Worm (Caenorhabditis elegans) whole organism, L1 larva: Measurements from ENCODE around the gene flad-1.

ENCODE experiments used
- F16B12.6 ChIP-seq: fragments of 150-350 bp; optimal IDR thresholded peaks from 2 replicates; lab custom pipeline; 2014; ENCODE audit warnings: missing biosample characterization, missing genetic modification characterization
- Y116A8C.19 ChIP-seq: sonication (generic microtip); optimal IDR thresholded peaks from 2 replicates; lab custom pipeline; 2016; ENCODE audit warnings: missing compliant biosample characterization, missing genetic modification characterization, borderline replicate concordance
- aha-1 ChIP-seq: fragments of 150-350 bp; optimal IDR thresholded peaks from 2 replicates; lab custom pipeline; 2014; ENCODE audit warnings: missing biosample characterization, missing genetic modification characterization
- alr-1 ChIP-seq: fragments of 200-800 bp; sonication (Bioruptor generic); optimal IDR thresholded peaks from 2 replicates; lab custom pipeline; 2018; ENCODE audit warnings: borderline replicate concordance, mild to moderate bottlenecking, missing genetic modification characterization, missing compliant biosample characterization
- aly-2 ChIP-seq: fragments of 150-350 bp; optimal IDR thresholded peaks from 2 replicates; lab custom pipeline; 2014; ENCODE audit warnings: missing biosample characterization, missing genetic modification characterization
- ama-1 ChIP-seq: fragments of 150-350 bp; optimal IDR thresholded peaks from 2 replicates; lab custom pipeline; 2014
- blmp-1 ChIP-seq: fragments of 150-350 bp; optimal IDR thresholded peaks from 2 replicates; lab custom pipeline; 2014; ENCODE audit warnings: missing biosample characterization, missing genetic modification characterization
- ceh-63 ChIP-seq: fragments of 200-800 bp; sonication (Bioruptor generic); optimal IDR thresholded peaks from 2 replicates; lab custom pipeline; 2018; ENCODE audit warnings: mild to moderate bottlenecking, missing genetic modification characterization, missing compliant biosample characterization
- ceh-8 ChIP-seq: fragments of 200-800 bp; sonication (Bioruptor generic); optimal IDR thresholded peaks from 2 replicates; lab custom pipeline; 2018; ENCODE audit warnings: mild to moderate bottlenecking, missing genetic modification characterization, moderate library complexity, missing compliant biosample characterization
- ceh-88 ChIP-seq: fragments of 200-800 bp; sonication (Bioruptor generic); IDR thresholded peaks from 2 replicates; pipeline ENCODE4 v1.3.6; 2022; ENCODE audit warnings: missing genetic modification characterization, missing compliant biosample characterization
- ces-1 ChIP-seq: fragments of 150-350 bp; optimal IDR thresholded peaks from 2 replicates; lab custom pipeline; 2014; ENCODE audit warnings: missing biosample characterization, missing genetic modification reagents, missing genetic modification characterization
- dpl-1 ChIP-seq, 3 experiments: fragments of 150-350 bp in 2 of 3; sonication (generic microtip) in 1 of 3; optimal IDR thresholded peaks; 2 replicates each; lab custom pipeline; 2014 to 2017; ENCODE audit warnings: missing biosample characterization in 3 of 3, missing genetic modification characterization in 3 of 3, missing genetic modification reagents in 3 of 3
- dsc-1 ChIP-seq: sonication (generic microtip); optimal IDR thresholded peaks from 2 replicates; lab custom pipeline; 2016; ENCODE audit warnings: mild to moderate bottlenecking, missing genetic modification characterization, missing compliant biosample characterization
- efl-1 ChIP-seq, 4 experiments: fragments of 150-350 bp; optimal IDR thresholded peaks in 3 of 4; peaks in 1 of 4; 1 replicate in 1 of 4; 2 replicates in 3 of 4; lab custom pipeline; 2014; ENCODE audit warnings: missing biosample characterization in 2 of 4, missing genetic modification characterization in 2 of 4, missing genetic modification reagents in 2 of 4
- efl-3 ChIP-seq: fragments of 200-800 bp; sonication (Bioruptor generic); optimal IDR thresholded peaks from 2 replicates; lab custom pipeline; 2018; ENCODE audit warnings: mild to moderate bottlenecking, missing genetic modification characterization, missing compliant biosample characterization
- egl-13 ChIP-seq: sonication (generic microtip); optimal IDR thresholded peaks from 2 replicates; lab custom pipeline; 2016; ENCODE audit warnings: missing genotype, missing genetic modification reagents, missing genetic modification characterization, missing compliant biosample characterization
- elt-2 ChIP-seq: sonication (generic microtip); optimal IDR thresholded peaks from 2 replicates; lab custom pipeline; 2016; ENCODE audit warnings: missing genetic modification characterization, mild to moderate bottlenecking, inconsistent platforms, missing compliant biosample characterization, missing genetic modification reagents
- elt-3 ChIP-seq, 6 experiments: fragments of 150-350 bp in 1 of 6; sonication (generic microtip); optimal IDR thresholded peaks; 2 replicates each; lab custom pipeline; 2017 to 2018; ENCODE audit warnings: missing biosample characterization in 6 of 6, missing genetic modification characterization in 6 of 6, inconsistent platforms in 1 of 6
- fkh-10 ChIP-seq: sonication (generic microtip); optimal IDR thresholded peaks from 2 replicates; lab custom pipeline; 2017; ENCODE audit warnings: missing biosample characterization, missing genetic modification reagents, missing genetic modification characterization
- grh-1 ChIP-seq: fragments of 200-800 bp; sonication (Bioruptor generic); IDR thresholded peaks from 2 replicates; pipeline ENCODE4 v1.3.6; 2022; ENCODE audit warnings: missing genetic modification reagents, missing genetic modification characterization, missing compliant biosample characterization
- hpl-2 ChIP-seq: fragments of 150-350 bp; optimal IDR thresholded peaks from 2 replicates; lab custom pipeline; 2014; ENCODE audit warnings: missing biosample characterization, missing genetic modification reagents, missing genetic modification characterization
- irx-1 ChIP-seq: sonication (generic microtip); optimal IDR thresholded peaks from 2 replicates; lab custom pipeline; 2016; ENCODE audit warnings: missing genetic modification characterization, missing compliant biosample characterization
- jun-1 ChIP-seq: fragments of 150-350 bp; optimal IDR thresholded peaks from 2 replicates; lab custom pipeline; 2014; ENCODE audit warnings: missing biosample characterization, missing genetic modification reagents, missing genetic modification characterization
- lin-13 ChIP-seq: fragments of 150-350 bp; optimal IDR thresholded peaks from 2 replicates; lab custom pipeline; 2014; ENCODE audit warnings: missing biosample characterization, missing genetic modification reagents, missing genetic modification characterization
- lsy-2 ChIP-seq, 2 experiments: fragments of 150-350 bp; optimal IDR thresholded peaks; 2 replicates each; lab custom pipeline; 2014; ENCODE audit warnings: missing biosample characterization in 2 of 2, missing genetic modification characterization in 2 of 2
- mab-9 ChIP-seq: fragments of 200-800 bp; sonication (Bioruptor generic); IDR thresholded peaks from 2 replicates; pipeline ENCODE4 v1.3.6; 2022; ENCODE audit warnings: missing genetic modification reagents, missing genetic modification characterization, missing compliant biosample characterization
- mdl-1 ChIP-seq, 2 experiments: fragments of 150-350 bp; optimal IDR thresholded peaks; 2 replicates each; lab custom pipeline; 2014 to 2017; ENCODE audit warnings: missing biosample characterization in 2 of 2, missing genetic modification characterization in 2 of 2, inconsistent platforms in 1 of 2
- mef-2 ChIP-seq: fragments of 150-350 bp; optimal IDR thresholded peaks from 2 replicates; lab custom pipeline; 2014; ENCODE audit warnings: missing biosample characterization, missing genetic modification characterization
- mep-1 ChIP-seq: fragments of 150-350 bp; optimal IDR thresholded peaks from 2 replicates; lab custom pipeline; 2014; ENCODE audit warnings: missing biosample characterization, missing genetic modification characterization
- nhr-20 ChIP-seq: sonication (generic microtip); optimal IDR thresholded peaks from 2 replicates; lab custom pipeline; 2016; ENCODE audit warnings: mild to moderate bottlenecking, missing genetic modification characterization, missing compliant biosample characterization
- nhr-28 ChIP-seq: fragments of 150-350 bp; optimal IDR thresholded peaks from 2 replicates; lab custom pipeline; 2014; ENCODE audit warnings: missing biosample characterization, missing genetic modification characterization
- nhr-71 ChIP-seq: sonication (generic microtip); optimal IDR thresholded peaks from 2 replicates; lab custom pipeline; 2016; ENCODE audit warnings: mild to moderate bottlenecking, missing genetic modification characterization, moderate library complexity, missing compliant biosample characterization
- nhr-84 ChIP-seq: sonication (generic microtip); optimal IDR thresholded peaks from 2 replicates; lab custom pipeline; 2017; ENCODE audit warnings: missing biosample characterization, missing genetic modification characterization
- nhr-85 ChIP-seq: sonication (generic microtip); peaks from one replicate; lab custom pipeline; 2016; ENCODE audit warnings: missing genetic modification characterization, inconsistent platforms, missing compliant biosample characterization
- nhr-90 ChIP-seq: sonication (generic microtip); optimal IDR thresholded peaks from 2 replicates; lab custom pipeline; 2016; ENCODE audit warnings: mild to moderate bottlenecking, missing genetic modification characterization, missing compliant biosample characterization; ENCODE audit not compliant: poor library complexity
- pag-3 ChIP-seq: sonication (generic microtip); optimal IDR thresholded peaks from 2 replicates; lab custom pipeline; 2017; ENCODE audit warnings: missing genetic modification characterization, mild to moderate bottlenecking, missing compliant biosample characterization, antibody characterized with exemption, borderline replicate concordance; ENCODE audit not compliant: insufficient read depth
- pax-3 ChIP-seq: fragments of 200-800 bp; sonication (Bioruptor generic); optimal IDR thresholded peaks from 2 replicates; lab custom pipeline; 2018; ENCODE audit warnings: mild to moderate bottlenecking, missing genetic modification characterization, moderate library complexity, missing compliant biosample characterization
- rnt-1 ChIP-seq: sonication (generic microtip); optimal IDR thresholded peaks from 2 replicates; lab custom pipeline; 2016; ENCODE audit warnings: mild to moderate bottlenecking, missing genetic modification characterization, moderate library complexity, missing compliant biosample characterization
- skn-1 ChIP-seq: fragments of 150-350 bp; optimal IDR thresholded peaks from 2 replicates; lab custom pipeline; 2014; ENCODE audit warnings: missing biosample characterization, missing genetic modification characterization
- snpc-4 ChIP-seq: fragments of 150-350 bp; optimal IDR thresholded peaks from 2 replicates; lab custom pipeline; 2014; ENCODE audit warnings: missing biosample characterization, missing genetic modification characterization
- sox-4 ChIP-seq: sonication (generic microtip); optimal IDR thresholded peaks from 2 replicates; lab custom pipeline; 2016; ENCODE audit warnings: missing genetic modification characterization, missing compliant biosample characterization
- sup-37 ChIP-seq: fragments of 200-800 bp; sonication (Bioruptor generic); optimal IDR thresholded peaks from 2 replicates; lab custom pipeline; 2018; ENCODE audit warnings: mild to moderate bottlenecking, missing genetic modification characterization, missing compliant biosample characterization
- tlp-1 ChIP-seq: fragments of 150-350 bp; optimal IDR thresholded peaks from 2 replicates; lab custom pipeline; 2014; ENCODE audit warnings: missing biosample characterization, missing genetic modification characterization
- unc-130 ChIP-seq: fragments of 150-350 bp; optimal IDR thresholded peaks from 2 replicates; lab custom pipeline; 2017; ENCODE audit warnings: missing biosample characterization, missing genetic modification characterization, inconsistent platforms
- unc-30 ChIP-seq: sonication (generic microtip); optimal IDR thresholded peaks from 2 replicates; lab custom pipeline; 2017; ENCODE audit warnings: missing biosample characterization, missing genetic modification characterization
- unc-98 ChIP-seq: fragments of 200-800 bp; sonication (Bioruptor generic); IDR thresholded peaks from 2 replicates; pipeline ENCODE4 v1.3.6; 2022; ENCODE audit warnings: missing genetic modification characterization, missing compliant biosample characterization
- xbp-1 ChIP-seq: sonication (generic microtip); optimal IDR thresholded peaks from 2 replicates; lab custom pipeline; 2016; ENCODE audit warnings: missing genetic modification characterization, missing compliant biosample characterization
- zag-1 ChIP-seq: fragments of 150-350 bp; optimal IDR thresholded peaks from 2 replicates; lab custom pipeline; 2014; ENCODE audit warnings: missing biosample characterization, missing genetic modification characterization
- ztf-11 ChIP-seq, 2 experiments: sonication (generic microtip); optimal IDR thresholded peaks; 2 replicates each; lab custom pipeline; 2016 to 2017; ENCODE audit warnings: missing genetic modification characterization in 2 of 2, missing biosample characterization in 1 of 2, missing compliant biosample characterization in 1 of 2
- ztf-4 ChIP-seq: fragments of 150-350 bp; optimal IDR thresholded peaks from 2 replicates; lab custom pipeline; 2014; ENCODE audit warnings: missing biosample characterization, missing genetic modification characterization

flad-1 gene

ce11 chrII:9940430-9940829 lies 3.5 kb upstream of the flad-1 start, which contains the start of gene ufd-3 (continued):
- TF ChIP-seq nhr-28 (tag; lab: Kevin White, UChicago): no peak
- peak in 5 of 6 experiments; percentile 8 to 95 (median 49) for TF ChIP-seq elt-3 (tag; optimal IDR thresholded peaks at IDR 0.05; lab: Kevin White, UChicago)
- no peak for TF ChIP-seq tlp-1 (tag; lab: Kevin White, UChicago)
- peak; percentile 99 for TF ChIP-seq rnt-1 (tag; lab: Kevin White, UChicago)
- TF ChIP-seq unc-98 (GFP tag; lab: Robert Waterston, UW): peak; percentile 86
- peak; percentile 59 for TF ChIP-seq sup-37 (GFP tag; lab: Kevin White, UChicago)
- TF ChIP-seq mdl-1 (tag; optimal IDR thresholded peaks at IDR 0.05; lab: Kevin White, UChicago): peak in 1 of 2 experiments; percentile 78
- peak; percentile 95 for TF ChIP-seq irx-1 (tag; lab: Kevin White, UChicago)
- peak; percentile 72; the same call in 1 of the 2 replicates for TF ChIP-seq grh-1
- peak; percentile 37 for TF ChIP-seq aly-2
- peak; percentile 99 for TF ChIP-seq skn-1
- TF ChIP-seq mef-2 (tag; lab: Kevin White, UChicago): no peak
- TF ChIP-seq egl-13 (tag; lab: Kevin White, UChicago): peak; percentile 92
- peak; percentile 12 for TF ChIP-seq hpl-2 (GFP tag; lab: Kevin White, UChicago)
- TF ChIP-seq ztf-11 (tag; optimal IDR thresholded peaks at IDR 0.05; lab: Kevin White, UChicago): peak in 1 of 2 experiments; percentile 94
- TF ChIP-seq efl-1 (optimal IDR thresholded peaks at IDR 0.05; lab: Kevin White, UChicago): peak; percentile 98 to 99
- peak; percentile 98 to 100 for TF ChIP-seq efl-1 (GFP tag; optimal IDR thresholded peaks at IDR 0.05 in 1 of 2; lab: Kevin White, UChicago)
- no peak for TF ChIP-seq efl-3
- TF ChIP-seq lin-13: peak; percentile 83
- peak; percentile 93 for TF ChIP-seq nhr-90 (tag; lab: Kevin White, UChicago)
- TF ChIP-seq ces-1 (GFP tag; lab: Kevin White, UChicago): no peak
- peak; percentile 92 for TF ChIP-seq sox-4 (tag; lab: Kevin White, UChicago)
- peak; percentile 59 for TF ChIP-seq F16B12.6
- TF ChIP-seq ceh-8: peak; percentile 61
- peak; percentile 71 for TF ChIP-seq mab-9
- TF ChIP-seq ceh-63: no peak
- no peak for TF ChIP-seq nhr-84
- peak; percentile 95 for TF ChIP-seq mep-1
- TF ChIP-seq zag-1: peak; percentile 15
- TF ChIP-seq blmp-1 (tag; lab: Kevin White, UChicago): peak; percentile 82
- TF ChIP-seq Y116A8C.19: peak; percentile 80
- no peak for TF ChIP-seq unc-30 (tag; lab: Kevin White, UChicago)
- TF ChIP-seq pag-3 (tag; lab: Kevin White, UChicago): no peak
- peak; percentile 68 for TF ChIP-seq jun-1
- TF ChIP-seq dsc-1 (tag; lab: Kevin White, UChicago): peak; percentile 90
- no peak for TF ChIP-seq aha-1 (tag; lab: Kevin White, UChicago)
- TF ChIP-seq xbp-1 (tag; lab: Kevin White, UChicago): peak; percentile 92
- TF ChIP-seq ceh-88: peak; percentile 76
- peak; percentile 47 for TF ChIP-seq ztf-4 (tag; lab: Kevin White, UChicago)
- TF ChIP-seq lsy-2 (tag; optimal IDR thresholded peaks at IDR 0.05; lab: Kevin White, UChicago): peak; percentile 90 to 93
- peak; percentile 55 for TF ChIP-seq elt-2 (tag; lab: Kevin White, UChicago)
- TF ChIP-seq nhr-85 (tag; lab: Kevin White, UChicago): peak; percentile 95

- no peak for TF ChIP-seq snpc-4 (tag; lab: Kevin White, UChicago)
- TF ChIP-seq nhr-71 (tag; lab: Kevin White, UChicago): no peak
- TF ChIP-seq dpl-1 (GFP tag; optimal IDR thresholded peaks at IDR 0.05; lab: Kevin White, UChicago): no peak
- TF ChIP-seq efl-1 (optimal IDR thresholded peaks at IDR 0.05; lab: Kevin White, UChicago): no peak
- no peak for TF ChIP-seq efl-1 (GFP tag; optimal IDR thresholded peaks at IDR 0.05 in 1 of 2; lab: Kevin White, UChicago)
- TF ChIP-seq nhr-20: no peak
- TF ChIP-seq nhr-84: no peak
- TF ChIP-seq ama-1 (lab: Kevin White, UChicago): no peak
- no peak for TF ChIP-seq pax-3
- no peak for TF ChIP-seq alr-1 (tag; lab: Kevin White, UChicago)
- TF ChIP-seq lin-13: no peak
- TF ChIP-seq fkh-10 (GFP tag; lab: Kevin White, UChicago): no peak
- TF ChIP-seq unc-130 (tag; lab: Kevin White, UChicago): no peak
Observed at ce11 chrII:9943246-9943645, 691 bp upstream of the flad-1 start.
